Worm (Caenorhabditis elegans): ENCODE measurements around the gene ZK185.3.

The ZK185.3 gene

DNA sequence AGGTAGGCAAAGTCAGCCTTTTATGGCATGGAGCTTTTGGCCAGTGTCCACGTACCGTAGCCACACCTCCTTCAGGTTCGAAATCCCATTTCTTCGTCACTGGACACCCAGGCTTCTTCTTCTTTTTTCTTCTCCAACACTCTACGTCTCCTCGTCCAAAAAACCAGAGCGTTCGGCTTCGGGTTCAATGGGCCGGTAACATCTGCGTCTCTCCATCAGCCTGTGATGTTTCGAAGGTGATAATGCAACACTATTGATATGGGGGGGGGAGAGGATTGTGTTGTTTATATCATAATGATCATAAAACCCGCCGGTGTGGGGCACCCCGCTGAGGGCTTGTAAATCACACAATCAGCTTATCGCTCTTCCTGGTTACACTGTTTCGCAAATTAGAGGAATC, 5.3 kb downstream of the ZK185.3 start, which contains the start of gene ZK180.6:
Gene ZK180.6 (minus strand): TSS at position 101 of the 400 bp plus-strand sequence.
- no peak for TF ChIP-seq flh-1 (GFP tag; optimal IDR thresholded peaks at IDR 0.05)
- TF ChIP-seq snpc-4 (tag; optimal IDR thresholded peaks at IDR 0.05): no peak
- TF ChIP-seq drap-1 (GFP tag; optimal IDR thresholded peaks at IDR 0.05): no peak

ce11 chrIV:4523461-4523860, 6.8 kb downstream of the ZK185.3 start:
- TF ChIP-seq unc-120 (tag; optimal IDR thresholded peaks at IDR 0.05; ENCODE audit: poor library complexity, severe bottlenecking) (no peak), hlh-1 (tag; optimal IDR thresholded peaks at IDR 0.05) (no peak)

DNA sequence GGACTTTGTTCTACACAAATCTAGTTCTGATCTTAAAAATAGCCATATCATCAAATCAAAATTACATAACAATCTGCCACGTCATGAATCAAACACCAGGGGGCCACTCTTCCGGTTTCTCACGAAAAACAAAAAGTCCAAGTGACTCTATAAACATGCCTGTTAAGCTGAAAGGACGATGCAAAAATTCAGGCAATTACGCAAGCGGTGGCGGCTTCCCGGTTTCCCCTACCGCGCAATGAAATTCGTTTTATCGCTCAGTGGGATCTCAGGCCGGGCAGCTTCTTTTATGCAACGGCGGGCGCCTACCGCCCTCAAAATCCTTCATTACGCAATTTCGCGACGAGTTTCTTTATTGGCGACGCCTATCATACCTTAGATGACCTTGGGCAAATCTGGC, 10.5 kb downstream of the ZK185.3 start:
- TF ChIP-seq mep-1 (tag; optimal IDR thresholded peaks at IDR 0.05) (no peak), ceh-83 (GFP tag; optimal IDR thresholded peaks at IDR 0.05) (no peak), pha-4 (tag; optimal IDR thresholded peaks at IDR 0.05) (no peak), unc-120 (tag; optimal IDR thresholded peaks at IDR 0.05; ENCODE audit: poor library complexity, severe bottlenecking) (no peak), tbx-8 (GFP tag; optimal IDR thresholded peaks at IDR 0.05) (no peak), sem-2 (GFP tag; optimal IDR thresholded peaks at IDR 0.05) (no peak), lsy-2 (tag; optimal IDR thresholded peaks at IDR 0.05) (no peak), ham-2 (GFP tag; optimal IDR thresholded peaks at IDR 0.05) (no peak), ceh-39 (tag; optimal IDR thresholded peaks at IDR 0.05) (no peak), unc-62 (GFP tag; optimal IDR thresholded peaks at IDR 0.05) (no peak), nhr-2 (tag; optimal IDR thresholded peaks at IDR 0.05) (no peak), nhr-28 (tag; optimal IDR thresholded peaks at IDR 0.05) (no peak), nhr-76 (tag; optimal IDR thresholded peaks at IDR 0.05) (no peak), ztf-11 (tag; optimal IDR thresholded peaks at IDR 0.05) (no peak)

- TF ChIP-seq unc-62 (GFP tag; optimal IDR thresholded peaks at IDR 0.05) (peak; percentile 48), nhr-2 (tag; optimal IDR thresholded peaks at IDR 0.05) (no peak), pha-4 (tag; optimal IDR thresholded peaks at IDR 0.05) (no peak), lsy-2 (tag; optimal IDR thresholded peaks at IDR 0.05) (no peak), sem-2 (GFP tag; optimal IDR thresholded peaks at IDR 0.05) (no peak), nhr-12 (tag; optimal IDR thresholded peaks at IDR 0.05) (no peak), ham-2 (GFP tag; optimal IDR thresholded peaks at IDR 0.05) (peak; percentile 74), elt-3 (tag; optimal IDR thresholded peaks at IDR 0.05) (peak; percentile 90), unc-39 (tag; optimal IDR thresholded peaks at IDR 0.05) (no peak), blmp-1 (tag; optimal IDR thresholded peaks at IDR 0.05) (peak; percentile 82), elt-1 (tag; optimal IDR thresholded peaks at IDR 0.05; ENCODE audit: borderline replicate concordance, insufficient read depth) (peak; percentile 2), zip-8 (tag; optimal IDR thresholded peaks at IDR 0.05) (peak; percentile 65)
Observed at ce11 chrIV:4518111-4518510, 12.1 kb downstream of the ZK185.3 start.

DNA sequence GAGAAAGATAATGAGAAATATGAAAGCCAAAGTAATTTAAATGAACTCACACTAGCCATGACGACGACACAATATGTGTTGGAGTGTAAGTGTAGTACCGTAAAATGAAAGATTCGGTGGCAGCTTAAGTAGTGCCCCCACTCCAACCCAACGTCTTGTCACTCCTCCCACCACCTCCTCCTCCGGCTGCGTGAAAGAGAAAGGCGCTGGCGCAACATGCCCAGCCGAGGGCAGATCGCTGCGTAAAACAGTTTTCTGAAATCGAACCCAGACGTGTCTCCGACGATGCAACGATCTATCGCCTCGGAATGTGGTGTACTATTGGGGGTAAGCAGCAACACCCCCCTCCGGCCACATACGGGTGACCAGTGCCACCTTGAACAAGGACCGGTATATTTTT, 13.2 kb downstream of the ZK185.3 start, which contains the start of gene ZK180.5:
Gene ZK180.5 (minus strand): TSS at position 101 of the 400 bp plus-strand sequence.
- TF ChIP-seq pha-4 (tag; optimal IDR thresholded peaks at IDR 0.05) (no peak), ceh-43 (GFP tag; optimal IDR thresholded peaks at IDR 0.05) (no peak), unc-39 (tag; optimal IDR thresholded peaks at IDR 0.05) (no peak), unc-120 (tag; optimal IDR thresholded peaks at IDR 0.05; ENCODE audit: poor library complexity, severe bottlenecking) (no peak), snpc-4 (tag; optimal IDR thresholded peaks at IDR 0.05) (no peak), lsy-2 (tag; optimal IDR thresholded peaks at IDR 0.05) (no peak), ham-2 (GFP tag; optimal IDR thresholded peaks at IDR 0.05) (no peak), sptf-1 (tag; optimal IDR thresholded peaks at IDR 0.05) (no peak), ztf-11 (tag; optimal IDR thresholded peaks at IDR 0.05) (no peak), elt-1 (tag; optimal IDR thresholded peaks at IDR 0.05; ENCODE audit: borderline replicate concordance, insufficient read depth) (no peak), bed-3 (GFP tag; optimal IDR thresholded peaks at IDR 0.05) (no peak), lin-13 (tag; optimal IDR thresholded peaks at IDR 0.05) (no peak), nhr-2 (tag; optimal IDR thresholded peaks at IDR 0.05) (no peak), blmp-1 (tag; optimal IDR thresholded peaks at IDR 0.05) (no peak), mab-5 (tag; optimal IDR thresholded peaks at IDR 0.05) (no peak)

- TF ChIP-seq lsy-2 (tag; optimal IDR thresholded peaks at IDR 0.05): no peak
- no peak for TF ChIP-seq sptf-1 (tag; optimal IDR thresholded peaks at IDR 0.05)
- TF ChIP-seq mls-2 (tag; optimal IDR thresholded peaks at IDR 0.05): no peak
- TF ChIP-seq unc-62 (GFP tag; optimal IDR thresholded peaks at IDR 0.05): no peak
- no peak for TF ChIP-seq ztf-11 (tag; optimal IDR thresholded peaks at IDR 0.05)
- TF ChIP-seq sem-2 (GFP tag; optimal IDR thresholded peaks at IDR 0.05): no peak
Observed at ce11 chrIV:4516478-4516877, 13.8 kb downstream of the ZK185.3 start.

All from whole organism, mixed stage, embryonic.